Worm (Caenorhabditis elegans): Measurements from ENCODE around the gene sym-1.
A peak's percentile ranks its signal among the peaks of the same experiment; 100 is the strongest.

sym-1 gene

ce11 chrX:14539468-14539867 is 42.0 kb upstream of the sym-1 start:
- TF ChIP-seq nhr-77 (tag; optimal IDR thresholded peaks at IDR 0.05), result no peak
- TF ChIP-seq elt-2 (tag; optimal IDR thresholded peaks at IDR 0.05), result peak; percentile 80
- no peak for TF ChIP-seq mdl-1 (tag; optimal IDR thresholded peaks at IDR 0.05)
- TF ChIP-seq fos-1 (tag; optimal IDR thresholded peaks at IDR 0.05), result no peak
- no peak for TF ChIP-seq ceh-9 (tag; optimal IDR thresholded peaks at IDR 0.05)
- no peak for TF ChIP-seq nhr-23 (tag; optimal IDR thresholded peaks at IDR 0.05)
- TF ChIP-seq skn-1 (tag; optimal IDR thresholded peaks at IDR 0.05), result no peak
- TF ChIP-seq pqm-1 (tag; optimal IDR thresholded peaks at IDR 0.05), result peak; percentile 75
- TF ChIP-seq eor-1 (tag; optimal IDR thresholded peaks at IDR 0.05), result no peak
- TF ChIP-seq lsy-12 (tag; optimal IDR thresholded peaks at IDR 0.05), result no peak

- no peak for TF ChIP-seq ama-1 (optimal IDR thresholded peaks at IDR 0.05)
- no peak for TF ChIP-seq lin-15B (tag; optimal IDR thresholded peaks at IDR 0.05)
Observed at ce11 chrX:14541992-14542391, 39.4 kb upstream of the sym-1 start, which contains the start of gene fbxa-81. Gene fbxa-81, minus strand, starts transcription at chrX:14542092.

- TF ChIP-seq nhr-43 (tag; optimal IDR thresholded peaks at IDR 0.05; ENCODE audit: poor library complexity, severe bottlenecking) (no peak), nfya-1 (tag; optimal IDR thresholded peaks at IDR 0.05; ENCODE audit: insufficient read depth) (no peak), nhr-25 (tag; optimal IDR thresholded peaks at IDR 0.05) (no peak), elt-3 (tag; optimal IDR thresholded peaks at IDR 0.05) (no peak), elt-1 (tag; optimal IDR thresholded peaks at IDR 0.05) (no peak)
Observed at ce11 chrX:14543224-14543623, 38.2 kb upstream of the sym-1 start, which contains the start of gene T24C2.3. Gene T24C2.3, plus strand, starts transcription at chrX:14543524.

- TF ChIP-seq jun-1 (tag; optimal IDR thresholded peaks at IDR 0.05) (no peak), fos-1 (tag; optimal IDR thresholded peaks at IDR 0.05) (no peak), egl-27 (tag; optimal IDR thresholded peaks at IDR 0.05) (no peak), fkh-2 (tag; optimal IDR thresholded peaks at IDR 0.05) (no peak), mdl-1 (tag; optimal IDR thresholded peaks at IDR 0.05) (no peak), egl-5 (tag; optimal IDR thresholded peaks at IDR 0.05) (no peak), nhr-12 (tag; optimal IDR thresholded peaks at IDR 0.05) (no peak), pqm-1 (tag; optimal IDR thresholded peaks at IDR 0.05) (no peak), eor-1 (tag; optimal IDR thresholded peaks at IDR 0.05) (no peak), ztf-4 (tag; optimal IDR thresholded peaks at IDR 0.05) (no peak), snpc-4 (tag; optimal IDR thresholded peaks at IDR 0.05) (no peak), hmg-11 (tag; optimal IDR thresholded peaks at IDR 0.05) (no peak), nhr-25 (tag; optimal IDR thresholded peaks at IDR 0.05) (no peak)
Observed at ce11 chrX:14545543-14545942, 35.9 kb upstream of the sym-1 start, which contains the start of gene enri-2. Gene enri-2, plus strand, starts transcription at chrX:14545843.

ce11 chrX:14549709-14550199 is 31.7 kb upstream of the sym-1 start, which contains the start of gene ram-5:
Gene ram-5, plus strand, starts transcription at chrX:14550149.
- TF ChIP-seq sea-2 (GFP tag; optimal IDR thresholded peaks at IDR 0.05), result no peak
- TF ChIP-seq lin-39 (tag; optimal IDR thresholded peaks at IDR 0.05), result no peak
- no peak for TF ChIP-seq lsy-12 (tag; optimal IDR thresholded peaks at IDR 0.05)
- no peak for TF ChIP-seq ztf-11 (tag; optimal IDR thresholded peaks at IDR 0.05)
- TF ChIP-seq ceh-82 (tag; optimal IDR thresholded peaks at IDR 0.05), result no peak
- TF ChIP-seq ceh-16 (tag; optimal IDR thresholded peaks at IDR 0.05), result no peak
- TF ChIP-seq nhr-11 (tag; optimal IDR thresholded peaks at IDR 0.05), result no peak
- no peak for TF ChIP-seq ZK546.5 (tag; optimal IDR thresholded peaks at IDR 0.05)
- no peak for TF ChIP-seq nhr-12 (tag; optimal IDR thresholded peaks at IDR 0.05)
- TF ChIP-seq ceh-28 (tag; optimal IDR thresholded peaks at IDR 0.05), result no peak
- no peak for TF ChIP-seq fkh-2 (tag; optimal IDR thresholded peaks at IDR 0.05)
- no peak for TF ChIP-seq nhr-77 (tag; optimal IDR thresholded peaks at IDR 0.05)
- TF ChIP-seq zag-1 (tag; optimal IDR thresholded peaks at IDR 0.05), result no peak
- no peak for TF ChIP-seq eor-1 (tag; optimal IDR thresholded peaks at IDR 0.05)
- TF ChIP-seq jun-1 (tag; optimal IDR thresholded peaks at IDR 0.05), result no peak
- TF ChIP-seq nhr-23 (tag; optimal IDR thresholded peaks at IDR 0.05), result no peak
- no peak for TF ChIP-seq nhr-67 (tag; optimal IDR thresholded peaks at IDR 0.05)
- TF ChIP-seq ceh-9 (tag; optimal IDR thresholded peaks at IDR 0.05), result no peak
- no peak for TF ChIP-seq daf-12 (tag; optimal IDR thresholded peaks at IDR 0.05)
- no peak for TF ChIP-seq mdl-1 (tag; optimal IDR thresholded peaks at IDR 0.05)

Measured in whole organism, L3 larva.